Worm (Caenorhabditis elegans) whole organism, late embryonic: ENCODE data around the gene srz-95.

Experiments used
- Y22D7AL.16 ChIP-seq: sonication (generic microtip); optimal IDR thresholded peaks from 2 replicates; lab custom pipeline; 2016; ENCODE audit warnings: missing genetic modification characterization, missing compliant biosample characterization
- ama-1 ChIP-seq: fragments of 150-350 bp; optimal IDR thresholded peaks from 2 replicates; lab custom pipeline; 2014
- ceh-6 ChIP-seq: fragments of 200-800 bp; sonication (Bioruptor generic); optimal IDR thresholded peaks from 2 replicates; lab custom pipeline; 2018; ENCODE audit warnings: mild to moderate bottlenecking, missing genetic modification characterization, missing compliant biosample characterization
- dmd-4 ChIP-seq: sonication (generic microtip); optimal IDR thresholded peaks from 2 replicates; lab custom pipeline; 2016; ENCODE audit warnings: borderline replicate concordance, missing genetic modification characterization, missing compliant biosample characterization
- ets-4 ChIP-seq: sonication (generic microtip); optimal IDR thresholded peaks from 2 replicates; lab custom pipeline; 2016; ENCODE audit warnings: missing genetic modification characterization, missing compliant biosample characterization
- hlh-30 ChIP-seq: sonication (generic microtip); optimal IDR thresholded peaks from 2 replicates; lab custom pipeline; 2017; ENCODE audit warnings: antibody characterized with exemption, missing genetic modification characterization, missing compliant biosample characterization; ENCODE audit not compliant: insufficient read depth
- lim-6 ChIP-seq: sonication (generic microtip); optimal IDR thresholded peaks from 2 replicates; lab custom pipeline; 2016; ENCODE audit warnings: missing genetic modification characterization, missing compliant biosample characterization
- nhr-11 ChIP-seq: fragments of 150-350 bp; optimal IDR thresholded peaks from 2 replicates; lab custom pipeline; 2014; ENCODE audit warnings: missing biosample characterization, missing genetic modification characterization
- odd-2 ChIP-seq: sonication (generic microtip); optimal IDR thresholded peaks from 2 replicates; lab custom pipeline; 2017; ENCODE audit warnings: antibody characterized with exemption, mild to moderate bottlenecking, missing genetic modification characterization, missing compliant biosample characterization
- syd-9 ChIP-seq: sonication (generic microtip); optimal IDR thresholded peaks from 2 replicates; lab custom pipeline; 2016; ENCODE audit warnings: mild to moderate bottlenecking, missing genetic modification characterization, moderate library complexity, missing compliant biosample characterization
- tbx-2 ChIP-seq: sonication (generic microtip); optimal IDR thresholded peaks from 2 replicates; lab custom pipeline; 2016; ENCODE audit warnings: missing genetic modification characterization, missing compliant biosample characterization

ce11 chrV:16956229-16956628 lies 35.6 kb upstream of the srz-95 start, which contains the start of gene clec-239:
- TF ChIP-seq nhr-11 (tag; lab: Kevin White, UChicago) (no peak), syd-9 (tag; lab: Kevin White, UChicago) (no peak), lim-6 (tag; lab: Kevin White, UChicago) (no peak), ets-4 (no peak), tbx-2 (tag; lab: Kevin White, UChicago) (no peak), ceh-6 (GFP tag; lab: Kevin White, UChicago) (no peak), ama-1 (no peak), dmd-4 (no peak), odd-2 (no peak), hlh-30 (no peak), Y22D7AL.16 (tag; lab: Kevin White, UChicago) (no peak)
